Fruit fly (Drosophila melanogaster) whole organism: ENCODE measurements around the gene CG46516.
"Not testable (repeated sequence)": the region's sequence is repeated elsewhere in the genome, so short reads cannot be mapped to it uniquely, and the experiment has no call there.

ENCODE experiments used
- CG8478 ChIP-seq: fragments of >200 bp; optimal IDR thresholded peaks from 2 replicates; lab custom pipeline; 2018; ENCODE audit warnings: inconsistent platforms
- Dll ChIP-seq: fragments of >200 bp; optimal IDR thresholded peaks from 2 replicates; lab custom pipeline; 2017
- EcR ChIP-seq, 2 experiments: fragments of >200 bp; optimal IDR thresholded peaks; 2 replicates each; lab custom pipeline; 2017; ENCODE audit warnings: missing biosample characterization in 2 of 2, missing genetic modification characterization in 2 of 2, missing genetic modification reagents in 2 of 2
- pan ChIP-seq: fragments of >200 bp; optimal IDR thresholded peaks from 2 replicates; lab custom pipeline; 2017
- usp ChIP-seq: fragments of >200 bp; optimal IDR thresholded peaks from 2 replicates; lab custom pipeline; 2017; ENCODE audit warnings: missing biosample characterization, missing genetic modification characterization, mixed read lengths

- TF ChIP-seq usp (GFP tag; lab: Kevin White, UChicago); EcR (GFP tag; optimal IDR thresholded peaks at IDR 0.05; lab: Kevin White, UChicago); CG8478 (lab: Kevin White, UChicago); pan (lab: Kevin White, UChicago); Dll (lab: Kevin White, UChicago): not testable (repeated sequence)
These were observed 34.9 kb upstream of the CG46516 start, which contains the start of gene CG46510 for dm6 chrX:22177205-22177604.
